Worm (Caenorhabditis elegans) whole organism, L1 larva: ENCODE measurements around the gene kbp-1.

ENCODE experiments used
- alr-1 ChIP-seq: fragments of 200-800 bp; sonication (Bioruptor generic); optimal IDR thresholded peaks from 2 replicates; lab custom pipeline; 2018; ENCODE audit warnings: borderline replicate concordance, mild to moderate bottlenecking, missing genetic modification characterization, missing compliant biosample characterization
- ama-1 ChIP-seq: fragments of 150-350 bp; optimal IDR thresholded peaks from 2 replicates; lab custom pipeline; 2014
- efl-1 ChIP-seq, 4 experiments: fragments of 150-350 bp; optimal IDR thresholded peaks in 3 of 4; peaks in 1 of 4; 1 replicate in 1 of 4; 2 replicates in 3 of 4; lab custom pipeline; 2014; ENCODE audit warnings: missing biosample characterization in 2 of 4, missing genetic modification characterization in 2 of 4, missing genetic modification reagents in 2 of 4
- fos-1 ChIP-seq: fragments of 150-350 bp; optimal IDR thresholded peaks from 2 replicates; lab custom pipeline; 2014; ENCODE audit warnings: missing biosample characterization, missing genetic modification characterization
- mdl-1 ChIP-seq, 2 experiments: fragments of 150-350 bp; optimal IDR thresholded peaks; 2 replicates each; lab custom pipeline; 2014 to 2017; ENCODE audit warnings: missing biosample characterization in 2 of 2, missing genetic modification characterization in 2 of 2, inconsistent platforms in 1 of 2
- skn-1 ChIP-seq: fragments of 150-350 bp; optimal IDR thresholded peaks from 2 replicates; lab custom pipeline; 2014; ENCODE audit warnings: missing biosample characterization, missing genetic modification characterization
- sptf-1 ChIP-seq: fragments of 150-350 bp; optimal IDR thresholded peaks from 2 replicates; lab custom pipeline; 2014; ENCODE audit warnings: missing biosample characterization, missing genetic modification characterization
- unc-62 ChIP-seq: fragments of 150-350 bp; optimal IDR thresholded peaks from 2 replicates; lab custom pipeline; 2014; ENCODE audit warnings: missing biosample characterization, missing genetic modification reagents, missing genetic modification characterization
- ztf-11 ChIP-seq, 2 experiments: sonication (generic microtip); optimal IDR thresholded peaks; 2 replicates each; lab custom pipeline; 2016 to 2017; ENCODE audit warnings: missing genetic modification characterization in 2 of 2, missing biosample characterization in 1 of 2, missing compliant biosample characterization in 1 of 2

DNA sequence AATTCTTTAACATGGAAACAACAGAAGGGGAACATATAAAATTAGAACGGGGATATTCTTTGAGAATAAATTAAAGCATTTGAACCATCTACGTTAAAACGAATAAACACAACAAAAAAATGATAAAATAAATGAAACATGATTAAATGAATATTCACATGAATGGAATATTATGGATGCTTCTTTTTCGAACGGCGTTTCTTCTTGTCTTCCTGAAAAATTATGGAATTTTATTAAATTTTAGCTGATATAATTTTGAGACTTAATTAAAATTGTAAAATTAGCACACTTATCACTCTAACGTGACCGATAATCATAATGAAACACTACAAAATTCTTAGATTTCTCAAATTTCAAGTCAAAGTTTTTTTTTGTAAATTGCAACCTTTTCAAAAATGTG lies 31.2 kb downstream of the kbp-1 start:
- TF ChIP-seq alr-1 (tag; lab: Kevin White, UChicago) (no peak), skn-1 (tag; lab: Kevin White, UChicago) (no peak), ztf-11 (tag; optimal IDR thresholded peaks at IDR 0.05; lab: Kevin White, UChicago) (no peak), unc-62 (GFP tag; lab: Kevin White, UChicago) (no peak), efl-1 (optimal IDR thresholded peaks at IDR 0.05; lab: Kevin White, UChicago) (no peak), efl-1 (GFP tag; optimal IDR thresholded peaks at IDR 0.05 in 1 of 2; lab: Kevin White, UChicago) (no peak), mdl-1 (tag; optimal IDR thresholded peaks at IDR 0.05; lab: Kevin White, UChicago) (no peak), fos-1 (tag; lab: Kevin White, UChicago) (no peak), sptf-1 (tag; lab: Kevin White, UChicago) (no peak), ama-1 (lab: Kevin White, UChicago) (no peak)
